Fruit fly (Drosophila melanogaster) whole organism, embryonic: Measurements from ENCODE around the gene CG32668.
A peak's percentile ranks its signal among the peaks of the same experiment; 100 is the strongest.

Experiments used
- Aef1 ChIP-seq: fragments of 200-800 bp; sonication (Bioruptor generic); IDR thresholded peaks from 3 replicates; pipeline ENCODE4 v1.3.6; 2022; ENCODE audit warnings: missing biosample characterization, missing genetic modification characterization
- CG10209 ChIP-seq: fragments of 200-800 bp; sonication (Bioruptor generic); optimal IDR thresholded peaks from 3 replicates; lab custom pipeline; 2017; ENCODE audit warnings: missing biosample characterization, mild to moderate bottlenecking, missing genetic modification characterization, missing genetic modification reagents
- CG1024 ChIP-seq: fragments of 200-800 bp; sonication (Bioruptor generic); IDR thresholded peaks from 2 replicates; pipeline ENCODE4 v1.3.6; 2022; ENCODE audit warnings: missing biosample characterization, missing genetic modification characterization
- CG10267 ChIP-seq: fragments of 200-800 bp; sonication (Bioruptor generic); optimal IDR thresholded peaks from 2 replicates; lab custom pipeline; 2018; ENCODE audit warnings: missing biosample characterization, mild to moderate bottlenecking, missing genetic modification characterization, moderate library complexity
- CG10431 ChIP-seq: fragments of 200-800 bp; sonication (Bioruptor generic); optimal IDR thresholded peaks from 3 replicates; lab custom pipeline; 2018; ENCODE audit warnings: missing biosample characterization, mild to moderate bottlenecking, missing genetic modification characterization
- CG10654 ChIP-seq: fragments of 200-800 bp; sonication (Bioruptor generic); optimal IDR thresholded peaks from 2 replicates; lab custom pipeline; 2016; ENCODE audit warnings: missing biosample characterization, missing genetic modification characterization
- CG11456 ChIP-seq: fragments of 200-800 bp; sonication (Bioruptor generic); IDR thresholded peaks from 3 replicates; pipeline ENCODE4 v1.3.6; 2022; ENCODE audit warnings: missing biosample characterization, missing genetic modification characterization
- CG11560 ChIP-seq: fragments of 200-800 bp; sonication (Bioruptor generic); IDR thresholded peaks from 3 replicates; pipeline ENCODE4 v1.3.6; 2022; ENCODE audit warnings: missing biosample characterization, missing genetic modification characterization
- CG12391 ChIP-seq: fragments of 200-800 bp; sonication (Bioruptor generic); optimal IDR thresholded peaks from 3 replicates; lab custom pipeline; 2018; ENCODE audit warnings: missing biosample characterization, mild to moderate bottlenecking, missing genetic modification characterization, moderate library complexity
- CG13894 ChIP-seq: fragments of 200-800 bp; sonication (Bioruptor generic); optimal IDR thresholded peaks from 3 replicates; lab custom pipeline; 2018; ENCODE audit warnings: missing biosample characterization, mild to moderate bottlenecking, missing genetic modification characterization, moderate library complexity
- CG14860 ChIP-seq: fragments of 200-800 bp; sonication (Bioruptor generic); IDR thresholded peaks from 3 replicates; pipeline ENCODE4 v1.3.6; 2022; ENCODE audit warnings: missing biosample characterization, missing genetic modification characterization; ENCODE audit not compliant: partially characterized antibody
- CG14965 ChIP-seq: fragments of 200-800 bp; sonication (Bioruptor generic); optimal IDR thresholded peaks from 2 replicates; lab custom pipeline; 2016; ENCODE audit warnings: missing biosample characterization, missing genetic modification characterization, borderline replicate concordance
- CG15514 ChIP-seq: fragments of 200-800 bp; sonication (Bioruptor generic); optimal IDR thresholded peaks from 3 replicates; lab custom pipeline; 2017; ENCODE audit warnings: missing biosample characterization, missing genetic modification characterization, mild to moderate bottlenecking, moderate library complexity, missing genetic modification reagents
- CG16813 ChIP-seq: fragments of 200-800 bp; sonication (Bioruptor generic); IDR thresholded peaks from 3 replicates; pipeline ENCODE4 v1.3.6; 2022; ENCODE audit warnings: missing biosample characterization, missing genetic modification characterization; ENCODE audit not compliant: partially characterized antibody
- CG17361 ChIP-seq: fragments of 200-800 bp; sonication (Bioruptor generic); IDR thresholded peaks from 3 replicates; pipeline ENCODE4 v1.3.6; 2022; ENCODE audit warnings: missing biosample characterization, missing genetic modification characterization
- CG17802 ChIP-seq: fragments of 200-800 bp; sonication (Bioruptor generic); optimal IDR thresholded peaks from 2 replicates; lab custom pipeline; 2018; ENCODE audit warnings: missing biosample characterization, mild to moderate bottlenecking, missing genetic modification characterization, moderate library complexity
- CG18476 ChIP-seq: fragments of 200-800 bp; sonication (Bioruptor generic); optimal IDR thresholded peaks from 2 replicates; lab custom pipeline; 2016; ENCODE audit warnings: missing biosample characterization, mild to moderate bottlenecking, missing genetic modification characterization
- CG33213 ChIP-seq: fragments of 200-800 bp; sonication (Bioruptor generic); optimal IDR thresholded peaks from 3 replicates; lab custom pipeline; 2016; ENCODE audit warnings: missing biosample characterization, missing genetic modification characterization
- CG5245 ChIP-seq: fragments of 200-800 bp; sonication (Bioruptor generic); optimal IDR thresholded peaks from 3 replicates; lab custom pipeline; 2016; ENCODE audit warnings: missing biosample characterization, missing genetic modification characterization
- CG6689 ChIP-seq: fragments of 200-800 bp; sonication (Bioruptor generic); IDR thresholded peaks from 2 replicates; pipeline ENCODE4 v1.3.6; 2022; ENCODE audit warnings: missing biosample characterization, missing genetic modification characterization
- CG6813 ChIP-seq: fragments of 200-800 bp; sonication (Bioruptor generic); optimal IDR thresholded peaks from 2 replicates; lab custom pipeline; 2017; ENCODE audit warnings: missing biosample characterization, missing genetic modification characterization, mild to moderate bottlenecking, moderate library complexity, missing genetic modification reagents
- CG7839 ChIP-seq: fragments of 200-800 bp; sonication (Bioruptor generic); optimal IDR thresholded peaks from 3 replicates; lab custom pipeline; 2018; ENCODE audit warnings: missing biosample characterization, mild to moderate bottlenecking, missing genetic modification characterization, moderate library complexity
- CG9215 ChIP-seq: fragments of 200-800 bp; sonication (Bioruptor generic); IDR thresholded peaks from 2 replicates; pipeline ENCODE4 v1.3.6; 2022; ENCODE audit warnings: missing biosample characterization, missing genetic modification characterization
- Dll ChIP-seq: fragments of 200-800 bp; sonication (Bioruptor generic); IDR thresholded peaks from 4 replicates; pipeline ENCODE4 v1.3.6; 2022; ENCODE audit warnings: missing biosample characterization, missing genetic modification characterization; ENCODE audit not compliant: partially characterized antibody
- H2.0 ChIP-seq: fragments of 200-800 bp; sonication (Bioruptor generic); IDR thresholded peaks from 2 replicates; pipeline ENCODE4 v1.3.6; 2022; ENCODE audit warnings: missing biosample characterization, missing genetic modification characterization
- Hr3 ChIP-seq: fragments of 200-800 bp; sonication (Bioruptor generic); optimal IDR thresholded peaks from 3 replicates; lab custom pipeline; 2016; ENCODE audit warnings: missing biosample characterization, missing genetic modification characterization
- Meics ChIP-seq: fragments of 200-800 bp; sonication (Bioruptor generic); optimal IDR thresholded peaks from 2 replicates; lab custom pipeline; 2017; ENCODE audit warnings: missing biosample characterization, mild to moderate bottlenecking, missing genetic modification characterization
- Oaz ChIP-seq: fragments of 200-800 bp; sonication (Bioruptor generic); IDR thresholded peaks from 2 replicates; pipeline ENCODE4 v1.3.6; 2022; ENCODE audit warnings: missing biosample characterization, missing genetic modification characterization
- Xrp1 ChIP-seq: fragments of 200-800 bp; sonication (Bioruptor generic); IDR thresholded peaks from 2 replicates; pipeline ENCODE4 v1.3.6; 2022; ENCODE audit warnings: missing biosample characterization, missing genetic modification characterization
- YL-1 ChIP-seq: fragments of 200-800 bp; sonication (Bioruptor generic); optimal IDR thresholded peaks from 3 replicates; lab custom pipeline; 2017; ENCODE audit warnings: missing biosample characterization, mild to moderate bottlenecking, missing genetic modification characterization
- al ChIP-seq: fragments of 200-800 bp; sonication (Bioruptor generic); IDR thresholded peaks from 2 replicates; pipeline ENCODE4 v1.3.6; 2022; ENCODE audit warnings: missing biosample characterization, missing genetic modification characterization
- ase ChIP-seq: fragments of 200-800 bp; sonication (Bioruptor generic); IDR thresholded peaks from 3 replicates; pipeline ENCODE4 v1.3.6; 2022; ENCODE audit warnings: missing biosample characterization, missing genetic modification characterization
- ato ChIP-seq: fragments of 200-800 bp; sonication (Bioruptor generic); IDR thresholded peaks from 2 replicates; pipeline ENCODE4 v1.3.6; 2022; ENCODE audit warnings: missing biosample characterization, missing genetic modification characterization; ENCODE audit not compliant: partially characterized antibody
- croc ChIP-seq: fragments of 200-800 bp; sonication (Bioruptor generic); conservative IDR thresholded peaks from 3 replicates; pipeline ENCODE4 v1.3.6; 2022; ENCODE audit warnings: missing biosample characterization, missing genetic modification characterization
- grau ChIP-seq: fragments of 200-800 bp; optimal IDR thresholded peaks from 3 replicates; lab custom pipeline; 2019; ENCODE audit warnings: missing biosample characterization, mild to moderate bottlenecking, missing genetic modification characterization, moderate library complexity
- hb ChIP-seq: fragments of 200-800 bp; sonication (Bioruptor generic); IDR thresholded peaks from 3 replicates; pipeline ENCODE4 v1.3.6; 2022; ENCODE audit warnings: missing biosample characterization, missing genetic modification characterization; ENCODE audit not compliant: partially characterized antibody
- lab ChIP-seq: fragments of 200-800 bp; sonication (Bioruptor generic); optimal IDR thresholded peaks from 3 replicates; lab custom pipeline; 2017; ENCODE audit warnings: missing biosample characterization, missing genetic modification characterization, mild to moderate bottlenecking, moderate library complexity, missing genetic modification reagents
- lmd ChIP-seq: fragments of 200-800 bp; sonication (Bioruptor generic); IDR thresholded peaks from 2 replicates; pipeline ENCODE4 v1.3.6; 2022; ENCODE audit warnings: missing biosample characterization, missing genetic modification characterization
- nerfin-2 ChIP-seq: fragments of 200-800 bp; sonication (Bioruptor generic); IDR thresholded peaks from 2 replicates; pipeline ENCODE4 v1.3.6; 2022; ENCODE audit warnings: missing biosample characterization, missing genetic modification characterization; ENCODE audit not compliant: partially characterized antibody
- prd ChIP-seq, 3 experiments: fragments of >200 bp in 2 of 3; fragments of 200-800 bp in 1 of 3; sonication (Bioruptor generic) in 1 of 3; optimal IDR thresholded peaks in 2 of 3; IDR thresholded peaks in 1 of 3; 2 replicates in 2 of 3; 3 replicates in 1 of 3; pipeline versions ENCODE4 v1.3.6 to Lab custom; 2017 to 2022; ENCODE audit warnings: missing biosample characterization in 1 of 3, missing genetic modification characterization in 1 of 3
- run ChIP-seq: fragments of 200-800 bp; sonication (Bioruptor generic); optimal IDR thresholded peaks from 3 replicates; lab custom pipeline; 2018; ENCODE audit warnings: missing biosample characterization, mild to moderate bottlenecking, missing genetic modification characterization
- slp2 ChIP-seq: fragments of 200-800 bp; sonication (Bioruptor generic); optimal IDR thresholded peaks from 2 replicates; lab custom pipeline; 2016; ENCODE audit warnings: missing biosample characterization, missing genetic modification characterization
- sna ChIP-seq: fragments of 200-800 bp; sonication (Bioruptor generic); IDR thresholded peaks from 2 replicates; pipeline ENCODE4 v1.3.6; 2022; ENCODE audit warnings: missing biosample characterization, missing genetic modification characterization; ENCODE audit not compliant: partially characterized antibody
- sqz ChIP-seq: fragments of 200-800 bp; sonication (Bioruptor generic); optimal IDR thresholded peaks from 3 replicates; lab custom pipeline; 2018; ENCODE audit warnings: missing biosample characterization, mild to moderate bottlenecking, missing genetic modification characterization
- tna ChIP-seq: fragments of 200-800 bp; sonication (Bioruptor generic); IDR thresholded peaks from 2 replicates; pipeline ENCODE4 v1.3.6; 2022; ENCODE audit warnings: missing biosample characterization, missing genetic modification characterization; ENCODE audit not compliant: partially characterized antibody
- zen2 ChIP-seq: fragments of 200-800 bp; sonication (Bioruptor generic); IDR thresholded peaks from 3 replicates; pipeline ENCODE4 v1.3.6; 2022; ENCODE audit warnings: missing biosample characterization, missing genetic modification characterization; ENCODE audit not compliant: partially characterized antibody

CG32668 gene

dm6 chrX:11108148-11108844 lies 51.3 kb downstream of the CG32668 start, which contains the start of gene Hsp60A (continued):
- TF ChIP-seq ase (GFP tag; lab: Robert Waterston, UW): peak; percentile 31; the same call in 1 of the 3 replicates
- peak; percentile 80 for TF ChIP-seq CG16813 (GFP tag; lab: Robert Waterston, UW)
- no peak for TF ChIP-seq slp2
- TF ChIP-seq sqz (GFP tag; lab: Kevin White, UChicago): peak; percentile 49
- peak; percentile 55; the same call in 1 of the 2 replicates for TF ChIP-seq ato (GFP tag; lab: Robert Waterston, UW)
- TF ChIP-seq grau: peak; percentile 53
- peak; percentile 36; the same call in 1 of the 3 replicates for TF ChIP-seq zen2 (GFP tag; lab: Robert Waterston, UW)
- 0 out of 2 replicates have a peak, but pooled peaks have one; percentile 25 for TF ChIP-seq CG9215
- no peak for TF ChIP-seq Oaz
- peak; percentile 60; the same call in 2 of the 3 replicates for TF ChIP-seq CG17361 (GFP tag; lab: Robert Waterston, UW)
- peak; percentile 35; the same call in 1 of the 2 replicates for TF ChIP-seq al (GFP tag; lab: Robert Waterston, UW)
- TF ChIP-seq Aef1 (GFP tag; lab: Robert Waterston, UW): 0 out of 3 replicates have a peak, but pooled peaks have one; percentile 19
- peak; percentile 65 for TF ChIP-seq CG18476 (GFP tag; lab: Kevin White, UChicago)
- 0 out of 3 replicates have a peak, but pooled peaks have one; percentile 8 for TF ChIP-seq CG11456 (GFP tag; lab: Robert Waterston, UW)
- no peak for TF ChIP-seq prd (optimal IDR thresholded peaks at IDR 0.05; lab: Kevin White, UChicago)
- TF ChIP-seq prd (GFP tag; IDR thresholded peaks at IDR 0.05; lab: Robert Waterston, UW): peak; percentile 54; the same call in 2 of the 3 replicates
- peak; percentile 74 for TF ChIP-seq CG12391 (tag; lab: Kevin White, UChicago)
- TF ChIP-seq CG5245: no peak
- peak; percentile 91 for TF ChIP-seq Dll (GFP tag; lab: Robert Waterston, UW)
- peak; percentile 33 for TF ChIP-seq Meics (GFP tag; lab: Kevin White, UChicago)
- TF ChIP-seq lab: peak; percentile 69
- TF ChIP-seq CG1024 (GFP tag; lab: Robert Waterston, UW): no peak
- TF ChIP-seq CG10654: peak; percentile 23
- peak; percentile 82 for TF ChIP-seq tna
- no peak for TF ChIP-seq run (tag; lab: Kevin White, UChicago)
- peak; percentile 26; the same call in 1 of the 2 replicates for TF ChIP-seq CG6689
- TF ChIP-seq croc: peak; percentile 32; the same call in 1 of the 3 replicates
- no peak for TF ChIP-seq CG17802 (tag; lab: Kevin White, UChicago)
- TF ChIP-seq hb: peak; percentile 76; the same call in 2 of the 3 replicates
- TF ChIP-seq CG7839 (tag; lab: Kevin White, UChicago): peak; percentile 59
- peak; percentile 38; the same call in 1 of the 2 replicates for TF ChIP-seq lmd (GFP tag; lab: Robert Waterston, UW)
- peak; percentile 58 for TF ChIP-seq CG10267
- TF ChIP-seq Hr3 (GFP tag; lab: Kevin White, UChicago): peak; percentile 36
- peak; percentile 39 for TF ChIP-seq CG10209
- TF ChIP-seq CG14860 (GFP tag; lab: Robert Waterston, UW): peak; percentile 77
- 0 out of 2 replicates have a peak, but pooled peaks have one; percentile 8 for TF ChIP-seq H2.0 (GFP tag; lab: Robert Waterston, UW)
- peak; percentile 78 for TF ChIP-seq nerfin-2 (GFP tag; lab: Robert Waterston, UW)
- TF ChIP-seq sna (GFP tag; lab: Robert Waterston, UW): peak; percentile 76; the same call in 1 of the 2 replicates
- no peak for TF ChIP-seq CG33213
- TF ChIP-seq CG14965 (GFP tag; lab: Kevin White, UChicago): no peak
- TF ChIP-seq CG15514 (GFP tag; lab: Kevin White, UChicago): peak; percentile 76
- peak; percentile 6 for TF ChIP-seq YL-1
- TF ChIP-seq CG11560 (tag; lab: Robert Waterston, UW): peak; percentile 98
- peak; percentile 28; the same call in 1 of the 2 replicates for TF ChIP-seq Xrp1 (GFP tag; lab: Robert Waterston, UW)
- peak; percentile 1 for TF ChIP-seq CG10431 (GFP tag; lab: Kevin White, UChicago)
- TF ChIP-seq CG6813: no peak
- peak; percentile 56 for TF ChIP-seq CG13894 (tag; lab: Kevin White, UChicago)
